Worm (Caenorhabditis elegans): ENCODE data around the gene his-69.

The his-69 gene

ce11 chrIII:4039775-4040174 lies 18.8 kb downstream of the his-69 start:
- no peak for TF ChIP-seq dao-5 (tag; optimal IDR thresholded peaks at IDR 0.05)
- TF ChIP-seq him-1 (tag; optimal IDR thresholded peaks at IDR 0.05): no peak
- TF ChIP-seq W03F9.2 (tag; optimal IDR thresholded peaks at IDR 0.05): no peak

- TF ChIP-seq him-1 (tag; optimal IDR thresholded peaks at IDR 0.05) (no peak), W03F9.2 (tag; optimal IDR thresholded peaks at IDR 0.05) (no peak), dao-5 (tag; optimal IDR thresholded peaks at IDR 0.05) (no peak)
These were observed 21.2 kb downstream of the his-69 start for ce11 chrIII:4037332-4037731.

ce11 chrIII:4036740-4037139 lies 21.8 kb downstream of the his-69 start, which contains the start of gene hum-5:
Gene hum-5 (minus strand): TSS chrIII:4036840.
- no peak for TF ChIP-seq him-1 (tag; optimal IDR thresholded peaks at IDR 0.05)
- TF ChIP-seq dao-5 (tag; optimal IDR thresholded peaks at IDR 0.05): no peak
- no peak for TF ChIP-seq W03F9.2 (tag; optimal IDR thresholded peaks at IDR 0.05)

- TF ChIP-seq him-1 (tag; optimal IDR thresholded peaks at IDR 0.05) (no peak), W03F9.2 (tag; optimal IDR thresholded peaks at IDR 0.05) (no peak), dao-5 (tag; optimal IDR thresholded peaks at IDR 0.05) (no peak)
These were observed 23.6 kb downstream of the his-69 start for ce11 chrIII:4034984-4035383.

ce11 chrIII:4030839-4031238 lies 27.7 kb downstream of the his-69 start:
- TF ChIP-seq W03F9.2 (tag; optimal IDR thresholded peaks at IDR 0.05): no peak
- TF ChIP-seq him-1 (tag; optimal IDR thresholded peaks at IDR 0.05): no peak
- TF ChIP-seq dao-5 (tag; optimal IDR thresholded peaks at IDR 0.05): no peak

- TF ChIP-seq him-1 (tag; optimal IDR thresholded peaks at IDR 0.05) (no peak), W03F9.2 (tag; optimal IDR thresholded peaks at IDR 0.05) (no peak), dao-5 (tag; optimal IDR thresholded peaks at IDR 0.05) (no peak)
These were observed 30.5 kb downstream of the his-69 start, which contains the start of gene T02C12.5 for ce11 chrIII:4028061-4028460. Gene T02C12.5 (minus strand): TSS chrIII:4028161.

- TF ChIP-seq him-1 (tag; optimal IDR thresholded peaks at IDR 0.05) (no peak), W03F9.2 (tag; optimal IDR thresholded peaks at IDR 0.05) (no peak), dao-5 (tag; optimal IDR thresholded peaks at IDR 0.05) (no peak)
These were observed 36.7 kb downstream of the his-69 start, which contains the start of gene tftc-5 for ce11 chrIII:4021866-4022265. Gene tftc-5 (plus strand): TSS chrIII:4022166.

ce11 chrIII:4019801-4020200 lies 38.7 kb downstream of the his-69 start, which contains the start of gene snpc-3.4:
Gene snpc-3.4 (plus strand): TSS chrIII:4020037.
- peak; percentile 50 for TF ChIP-seq him-1 (tag; optimal IDR thresholded peaks at IDR 0.05)
- peak; percentile 76 for TF ChIP-seq W03F9.2 (tag; optimal IDR thresholded peaks at IDR 0.05)
- no peak for TF ChIP-seq dao-5 (tag; optimal IDR thresholded peaks at IDR 0.05)

ce11 chrIII:4018591-4019580 lies 39.7 kb downstream of the his-69 start:
- TF ChIP-seq him-1 (tag; optimal IDR thresholded peaks at IDR 0.05): no peak

ce11 chrIII:4018095-4018498 lies 40.4 kb downstream of the his-69 start:
- TF ChIP-seq W03F9.2 (tag; optimal IDR thresholded peaks at IDR 0.05) (no peak), him-1 (tag; optimal IDR thresholded peaks at IDR 0.05) (peak; percentile 79)

- TF ChIP-seq dao-5 (tag; optimal IDR thresholded peaks at IDR 0.05) (no peak), him-1 (tag; optimal IDR thresholded peaks at IDR 0.05) (no peak), W03F9.2 (tag; optimal IDR thresholded peaks at IDR 0.05) (no peak)
These were observed 41.0 kb downstream of the his-69 start, which contains the start of gene tbb-2 for ce11 chrIII:4017527-4017926. Gene tbb-2 (minus strand): TSS chrIII:4017627.

- TF ChIP-seq him-1 (tag; optimal IDR thresholded peaks at IDR 0.05) (no peak), dao-5 (tag; optimal IDR thresholded peaks at IDR 0.05) (no peak), W03F9.2 (tag; optimal IDR thresholded peaks at IDR 0.05) (no peak)
These were observed 43.1 kb downstream of the his-69 start for ce11 chrIII:4015382-4015986.

ce11 chrIII:4013061-4013460 lies 45.5 kb downstream of the his-69 start:
- TF ChIP-seq him-1 (tag; optimal IDR thresholded peaks at IDR 0.05) (no peak), dao-5 (tag; optimal IDR thresholded peaks at IDR 0.05) (no peak), W03F9.2 (tag; optimal IDR thresholded peaks at IDR 0.05) (no peak)

ce11 chrIII:4012036-4012435 lies 46.5 kb downstream of the his-69 start, which contains the start of gene C36E8.4:
Gene C36E8.4 (plus strand): TSS chrIII:4012336.
- TF ChIP-seq W03F9.2 (tag; optimal IDR thresholded peaks at IDR 0.05): no peak
- TF ChIP-seq dao-5 (tag; optimal IDR thresholded peaks at IDR 0.05): no peak
- no peak for TF ChIP-seq him-1 (tag; optimal IDR thresholded peaks at IDR 0.05)
